Worm (Caenorhabditis elegans): ENCODE data around the gene ZC443.2.

The ZC443.2 gene

ce11 chrV:12760913-12761312, 50.1 kb downstream of the ZC443.2 start, which contains the start of gene F18E2.15:
TSS of gene F18E2.15 (minus strand) at chrV:12761013.
- TF ChIP-seq ceh-8 (GFP tag; optimal IDR thresholded peaks at IDR 0.05) (no peak), snu-23 (GFP tag; optimal IDR thresholded peaks at IDR 0.05) (no peak), unc-130 (tag; optimal IDR thresholded peaks at IDR 0.05) (no peak), nhr-12 (tag; optimal IDR thresholded peaks at IDR 0.05) (no peak), lsy-2 (tag; optimal IDR thresholded peaks at IDR 0.05) (no peak), isw-1 (GFP tag; IDR thresholded peaks at IDR 0.05) (no peak), lin-15B (tag; optimal IDR thresholded peaks at IDR 0.05) (no peak), pag-3 (tag; optimal IDR thresholded peaks at IDR 0.05; ENCODE audit: borderline replicate concordance, insufficient read depth) (no peak), Y116A8C.19 (tag; optimal IDR thresholded peaks at IDR 0.05; ENCODE audit: borderline replicate concordance) (no peak)

Data from whole organism, L1 larva.